Fruit fly (Drosophila melanogaster): ENCODE data around the gene CG31809.
A peak's percentile ranks its signal among the peaks of the same experiment; 100 is the strongest.

The CG31809 gene

DNA sequence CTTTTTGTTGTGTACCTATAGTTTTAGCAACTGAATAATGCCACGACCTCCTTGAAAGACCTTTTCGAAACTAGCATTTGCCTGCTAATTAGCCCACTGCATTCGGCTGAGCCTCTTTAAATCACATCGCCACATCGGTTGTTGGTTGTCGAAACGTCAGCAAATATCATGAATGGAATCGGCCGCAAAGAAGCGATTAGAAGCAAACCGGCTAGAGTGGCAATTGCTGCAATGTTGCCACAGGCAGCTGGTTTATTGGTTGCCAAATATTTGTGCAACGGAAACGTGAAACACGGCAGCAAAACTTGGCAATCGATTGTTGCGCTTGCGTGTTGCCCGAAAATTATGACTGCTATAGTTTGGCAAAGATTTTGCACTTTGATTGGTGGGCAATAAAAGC lies 13.3 kb downstream of the CG31809 start:
- TF ChIP-seq cic (GFP tag; optimal IDR thresholded peaks at IDR 0.05) (no peak), pad (GFP tag; optimal IDR thresholded peaks at IDR 0.05) (no peak), Crg-1 (GFP tag; optimal IDR thresholded peaks at IDR 0.05) (no peak), toe (GFP tag; optimal IDR thresholded peaks at IDR 0.05) (no peak), CG33017 (tag; optimal IDR thresholded peaks at IDR 0.05) (no peak), CG12768 (GFP tag; optimal IDR thresholded peaks at IDR 0.05) (no peak), Hr96 (GFP tag; optimal IDR thresholded peaks at IDR 0.05) (no peak), kay (GFP tag; ENCODE audit: borderline replicate concordance) (no peak), CG14711 (tag; optimal IDR thresholded peaks at IDR 0.05) (no peak), ovo (GFP tag; optimal IDR thresholded peaks at IDR 0.05) (no peak), bab1 (GFP tag; optimal IDR thresholded peaks at IDR 0.05) (no peak)

- TF ChIP-seq Mnt (GFP tag; optimal IDR thresholded peaks at IDR 0.05) (no peak), kay (GFP tag; ENCODE audit: borderline replicate concordance) (peak; percentile 53)
These were observed 15.2 kb downstream of the CG31809 start for dm6 chr2L:16843336-16843735.

- no peak for TF ChIP-seq Clk (GFP tag; optimal IDR thresholded peaks at IDR 0.05)
- TF ChIP-seq CG7101 (tag; optimal IDR thresholded peaks at IDR 0.05): no peak
- no peak for TF ChIP-seq CG1620 (GFP tag; optimal IDR thresholded peaks at IDR 0.05)
- no peak for TF ChIP-seq cic (GFP tag; optimal IDR thresholded peaks at IDR 0.05)
- TF ChIP-seq Hr96 (GFP tag; optimal IDR thresholded peaks at IDR 0.05): no peak
- no peak for TF ChIP-seq CG11617 (GFP tag; optimal IDR thresholded peaks at IDR 0.05)
These were observed 16.0 kb downstream of the CG31809 start for dm6 chr2L:16842505-16842904.

DNA sequence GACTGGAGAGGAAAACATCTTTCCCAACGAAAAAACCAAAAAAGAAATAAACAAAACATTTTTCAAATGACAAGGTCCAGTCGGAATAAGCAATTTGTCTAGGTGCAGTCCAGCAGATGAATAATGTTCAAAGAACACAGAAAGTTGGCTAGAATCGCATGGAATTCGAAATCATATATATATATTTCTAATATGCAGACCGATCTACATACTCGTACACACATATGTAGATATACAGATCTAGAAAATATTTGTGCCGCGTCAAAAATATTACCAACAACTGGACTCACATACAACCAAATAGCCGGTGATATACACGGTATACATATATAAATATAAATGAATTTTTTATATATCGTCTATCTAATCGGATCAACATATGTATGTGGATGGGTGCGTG lies 18.8 kb downstream of the CG31809 start:
- TF ChIP-seq Crg-1 (GFP tag; optimal IDR thresholded peaks at IDR 0.05) (no peak), kay (GFP tag; ENCODE audit: borderline replicate concordance) (no peak), toe (GFP tag; optimal IDR thresholded peaks at IDR 0.05) (no peak), ovo (GFP tag; optimal IDR thresholded peaks at IDR 0.05) (no peak), CG33017 (tag; optimal IDR thresholded peaks at IDR 0.05) (no peak), CG5204 (GFP tag; optimal IDR thresholded peaks at IDR 0.05) (no peak), cic (GFP tag; optimal IDR thresholded peaks at IDR 0.05) (no peak), CG1620 (GFP tag; optimal IDR thresholded peaks at IDR 0.05) (no peak), CG11617 (GFP tag; optimal IDR thresholded peaks at IDR 0.05) (no peak), Mnt (GFP tag; optimal IDR thresholded peaks at IDR 0.05) (no peak), tj (GFP tag; optimal IDR thresholded peaks at IDR 0.05) (no peak), Clk (GFP tag; optimal IDR thresholded peaks at IDR 0.05) (no peak), cnc (optimal IDR thresholded peaks at IDR 0.05) (no peak), CG14711 (tag; optimal IDR thresholded peaks at IDR 0.05) (no peak), Hr96 (GFP tag; optimal IDR thresholded peaks at IDR 0.05) (no peak)

- no peak for TF ChIP-seq ovo (GFP tag; optimal IDR thresholded peaks at IDR 0.05)
- no peak for TF ChIP-seq CG14711 (tag; optimal IDR thresholded peaks at IDR 0.05)
- TF ChIP-seq Mnt (GFP tag; optimal IDR thresholded peaks at IDR 0.05): no peak
- peak; percentile 1 for TF ChIP-seq kay (GFP tag; ENCODE audit: borderline replicate concordance)
- TF ChIP-seq bab1 (GFP tag; optimal IDR thresholded peaks at IDR 0.05): no peak
These were observed 20.8 kb downstream of the CG31809 start, which contains the start of the genes SclA and SclB for dm6 chr2L:16837672-16838071. SclA (plus strand) TSS chr2L:16837972. SclB (plus strand) TSS chr2L:16837972.

- no peak for TF ChIP-seq cic (GFP tag; optimal IDR thresholded peaks at IDR 0.05)
- no peak for TF ChIP-seq CG5204 (GFP tag; optimal IDR thresholded peaks at IDR 0.05)
- TF ChIP-seq bab1 (GFP tag; optimal IDR thresholded peaks at IDR 0.05): no peak
- TF ChIP-seq CG7101 (tag; optimal IDR thresholded peaks at IDR 0.05): no peak
- no peak for TF ChIP-seq CG33017 (tag; optimal IDR thresholded peaks at IDR 0.05)
- no peak for TF ChIP-seq Hr96 (GFP tag; optimal IDR thresholded peaks at IDR 0.05)
These were observed 21.4 kb downstream of the CG31809 start, which contains the start of gene Nepl9 for dm6 chr2L:16837158-16837557. Nepl9 (minus strand) TSS chr2L:16837258.

DNA sequence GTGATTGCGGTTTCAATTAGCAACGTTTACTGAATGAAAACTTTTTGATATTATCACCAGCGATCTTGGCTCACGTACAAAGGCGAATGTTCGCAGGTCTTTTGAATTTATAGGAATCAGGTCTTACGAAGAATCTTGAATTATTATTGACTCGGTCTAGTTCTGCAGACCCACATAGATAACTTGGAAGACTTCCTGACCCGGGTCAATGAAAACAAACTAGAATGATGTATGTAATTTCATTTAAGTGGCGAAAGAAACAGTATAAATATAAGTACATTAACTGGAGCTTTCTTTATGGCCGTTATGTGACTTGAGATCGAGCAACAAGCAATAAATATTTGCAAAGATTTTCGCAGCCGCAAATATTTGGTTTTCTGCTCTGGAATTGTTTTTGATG lies 24.1 kb downstream of the CG31809 start, which contains the start of gene CG13282:
Gene CG13282, minus strand, starts transcription at position 101 of the 400 bp plus-strand sequence.
- TF ChIP-seq CG1620 (GFP tag; optimal IDR thresholded peaks at IDR 0.05) (no peak), tj (GFP tag; optimal IDR thresholded peaks at IDR 0.05) (no peak), pad (GFP tag; optimal IDR thresholded peaks at IDR 0.05) (no peak), Hr96 (GFP tag; optimal IDR thresholded peaks at IDR 0.05) (no peak), Mnt (GFP tag; optimal IDR thresholded peaks at IDR 0.05) (no peak), CG12768 (GFP tag; optimal IDR thresholded peaks at IDR 0.05) (no peak), cic (GFP tag; optimal IDR thresholded peaks at IDR 0.05) (no peak), bab1 (GFP tag; optimal IDR thresholded peaks at IDR 0.05) (no peak), ovo (GFP tag; optimal IDR thresholded peaks at IDR 0.05) (no peak), CG7101 (tag; optimal IDR thresholded peaks at IDR 0.05) (no peak), Crg-1 (GFP tag; optimal IDR thresholded peaks at IDR 0.05) (no peak), CG14711 (tag; optimal IDR thresholded peaks at IDR 0.05) (no peak), CG5204 (GFP tag; optimal IDR thresholded peaks at IDR 0.05) (no peak), cnc (optimal IDR thresholded peaks at IDR 0.05) (no peak), CG33017 (tag; optimal IDR thresholded peaks at IDR 0.05) (no peak), kay (GFP tag; ENCODE audit: borderline replicate concordance) (no peak)
